Fruit fly (Drosophila melanogaster): ENCODE results near the gene CG12099.

Gene CG12099

dm6 chr3L:1576489-1577106 is 18.3 kb upstream of the CG12099 start, which contains the start of gene CG13917:
TSS of gene CG13917 (plus strand) at chr3L:1576699.
- TF ChIP-seq CG15710 (tag; optimal IDR thresholded peaks at IDR 0.05) (no peak), CG12605 (GFP tag; IDR thresholded peaks at IDR 0.05) (peak; percentile 51; the same call in 1 of the 2 replicates), D1 (tag; optimal IDR thresholded peaks at IDR 0.05) (no peak), rn (GFP tag; IDR thresholded peaks at IDR 0.05) (no peak), CG4496 (GFP tag; IDR thresholded peaks at IDR 0.05) (no peak), CG8159 (tag; optimal IDR thresholded peaks at IDR 0.05) (no peak)

- TF ChIP-seq CG15710 (tag; optimal IDR thresholded peaks at IDR 0.05) (no peak), CG17806 (tag; optimal IDR thresholded peaks at IDR 0.05) (no peak), CG4496 (GFP tag; IDR thresholded peaks at IDR 0.05) (no peak), rn (GFP tag; IDR thresholded peaks at IDR 0.05) (no peak), D1 (tag; optimal IDR thresholded peaks at IDR 0.05) (no peak), Pif1A (GFP tag; optimal IDR thresholded peaks at IDR 0.05) (peak; percentile 22), CG32121 (GFP tag; IDR thresholded peaks at IDR 0.05) (0 out of 2 replicates have a peak, but pooled peaks have one; percentile 32), fd96Ca (GFP tag; IDR thresholded peaks at IDR 0.05) (no peak), CG8159 (tag; optimal IDR thresholded peaks at IDR 0.05) (peak; percentile 8), CG14655 (GFP tag; optimal IDR thresholded peaks at IDR 0.05) (no peak), Pif1B (GFP tag; optimal IDR thresholded peaks at IDR 0.05) (no peak), CG9948 (tag; optimal IDR thresholded peaks at IDR 0.05) (no peak), Snoo (tag; optimal IDR thresholded peaks at IDR 0.05) (no peak), CG12605 (GFP tag; IDR thresholded peaks at IDR 0.05) (no peak), EcR (GFP tag; optimal IDR thresholded peaks at IDR 0.05) (no peak), CG10348 (GFP tag; IDR thresholded peaks at IDR 0.05) (no peak), CG13204 (GFP tag; optimal IDR thresholded peaks at IDR 0.05) (no peak), CG8301 (tag; optimal IDR thresholded peaks at IDR 0.05) (no peak), CG34367 (tag; optimal IDR thresholded peaks at IDR 0.05) (no peak), gl (tag; optimal IDR thresholded peaks at IDR 0.05) (no peak), Ets98B (GFP tag; IDR thresholded peaks at IDR 0.05) (no peak)
These were observed 17.6 kb upstream of the CG12099 start for dm6 chr3L:1575731-1576376.

dm6 chr3L:1573191-1573590 is 14.9 kb upstream of the CG12099 start:
- TF ChIP-seq CG14655 (GFP tag; optimal IDR thresholded peaks at IDR 0.05) (no peak), CG13204 (GFP tag; optimal IDR thresholded peaks at IDR 0.05) (no peak), CG8159 (tag; optimal IDR thresholded peaks at IDR 0.05) (no peak), CG15710 (tag; optimal IDR thresholded peaks at IDR 0.05) (no peak), CG34367 (tag; optimal IDR thresholded peaks at IDR 0.05) (no peak), gl (tag; optimal IDR thresholded peaks at IDR 0.05) (no peak), EcR (GFP tag; optimal IDR thresholded peaks at IDR 0.05) (no peak), CG17806 (tag; optimal IDR thresholded peaks at IDR 0.05) (no peak), CG10348 (GFP tag; IDR thresholded peaks at IDR 0.05) (no peak), CG12605 (GFP tag; IDR thresholded peaks at IDR 0.05) (no peak), CG32121 (GFP tag; IDR thresholded peaks at IDR 0.05) (no peak), Pif1A (GFP tag; optimal IDR thresholded peaks at IDR 0.05) (no peak), Snoo (tag; optimal IDR thresholded peaks at IDR 0.05) (no peak), rn (GFP tag; IDR thresholded peaks at IDR 0.05) (no peak), CG8301 (tag; optimal IDR thresholded peaks at IDR 0.05) (no peak), fd96Ca (GFP tag; IDR thresholded peaks at IDR 0.05) (no peak), CG4496 (GFP tag; IDR thresholded peaks at IDR 0.05) (no peak), CG9948 (tag; optimal IDR thresholded peaks at IDR 0.05) (no peak), D1 (tag; optimal IDR thresholded peaks at IDR 0.05) (no peak)

- TF ChIP-seq CG12605 (GFP tag; IDR thresholded peaks at IDR 0.05) (no peak), CG8301 (tag; optimal IDR thresholded peaks at IDR 0.05) (no peak), CG10348 (GFP tag; IDR thresholded peaks at IDR 0.05) (no peak), CG15710 (tag; optimal IDR thresholded peaks at IDR 0.05) (no peak), EcR (GFP tag; optimal IDR thresholded peaks at IDR 0.05) (no peak), CG32121 (GFP tag; IDR thresholded peaks at IDR 0.05) (no peak)
These were observed 12.8 kb upstream of the CG12099 start for dm6 chr3L:1571077-1571476.

- TF ChIP-seq CG32121 (GFP tag; IDR thresholded peaks at IDR 0.05) = 0 out of 2 replicates have a peak, but pooled peaks have one; percentile 28
- TF ChIP-seq EcR (GFP tag; optimal IDR thresholded peaks at IDR 0.05) = peak; percentile 44
- peak; percentile 64 for TF ChIP-seq CG12605 (GFP tag; IDR thresholded peaks at IDR 0.05)
- no peak for TF ChIP-seq CG8301 (tag; optimal IDR thresholded peaks at IDR 0.05)
These were observed 11.6 kb upstream of the CG12099 start for dm6 chr3L:1569966-1570276.

- TF ChIP-seq EcR (GFP tag; optimal IDR thresholded peaks at IDR 0.05) = peak; percentile 75
- no peak for TF ChIP-seq CG34367 (tag; optimal IDR thresholded peaks at IDR 0.05)
These were observed 11.1 kb upstream of the CG12099 start, which contains the start of gene Tmep for dm6 chr3L:1569162-1569965. TSS of gene Tmep (plus strand) at chr3L:1569181.
